Worm (Caenorhabditis elegans) whole organism, L1 larva: ENCODE data around the gene H43I07.4.

Experiments
- C16A3.4 ChIP-seq: fragments of 150-350 bp; optimal IDR thresholded peaks from 2 replicates; lab custom pipeline; 2014; ENCODE audit warnings: missing biosample characterization, missing genetic modification characterization
- ama-1 ChIP-seq: fragments of 150-350 bp; optimal IDR thresholded peaks from 2 replicates; lab custom pipeline; 2014
- blmp-1 ChIP-seq: fragments of 150-350 bp; optimal IDR thresholded peaks from 2 replicates; lab custom pipeline; 2014; ENCODE audit warnings: missing biosample characterization, missing genetic modification characterization
- ceh-63 ChIP-seq: fragments of 200-800 bp; sonication (Bioruptor generic); optimal IDR thresholded peaks from 2 replicates; lab custom pipeline; 2018; ENCODE audit warnings: mild to moderate bottlenecking, missing genetic modification characterization, missing compliant biosample characterization
- ceh-88 ChIP-seq: fragments of 200-800 bp; sonication (Bioruptor generic); IDR thresholded peaks from 2 replicates; pipeline ENCODE4 v1.3.6; 2022; ENCODE audit warnings: missing genetic modification characterization, missing compliant biosample characterization
- ces-1 ChIP-seq: fragments of 150-350 bp; optimal IDR thresholded peaks from 2 replicates; lab custom pipeline; 2014; ENCODE audit warnings: missing biosample characterization, missing genetic modification reagents, missing genetic modification characterization
- dpl-1 ChIP-seq, 3 experiments: fragments of 150-350 bp in 2 of 3; sonication (generic microtip) in 1 of 3; optimal IDR thresholded peaks; 2 replicates each; lab custom pipeline; 2014 to 2017; ENCODE audit warnings: missing biosample characterization in 3 of 3, missing genetic modification characterization in 3 of 3, missing genetic modification reagents in 3 of 3
- dsc-1 ChIP-seq: sonication (generic microtip); optimal IDR thresholded peaks from 2 replicates; lab custom pipeline; 2016; ENCODE audit warnings: mild to moderate bottlenecking, missing genetic modification characterization, missing compliant biosample characterization
- efl-1 ChIP-seq, 4 experiments: fragments of 150-350 bp; optimal IDR thresholded peaks in 3 of 4; peaks in 1 of 4; 1 replicate in 1 of 4; 2 replicates in 3 of 4; lab custom pipeline; 2014; ENCODE audit warnings: missing biosample characterization in 2 of 4, missing genetic modification characterization in 2 of 4, missing genetic modification reagents in 2 of 4
- efl-3 ChIP-seq: fragments of 200-800 bp; sonication (Bioruptor generic); optimal IDR thresholded peaks from 2 replicates; lab custom pipeline; 2018; ENCODE audit warnings: mild to moderate bottlenecking, missing genetic modification characterization, missing compliant biosample characterization
- egl-13 ChIP-seq: sonication (generic microtip); optimal IDR thresholded peaks from 2 replicates; lab custom pipeline; 2016; ENCODE audit warnings: missing genotype, missing genetic modification reagents, missing genetic modification characterization, missing compliant biosample characterization
- egl-27 ChIP-seq, 2 experiments: fragments of 150-350 bp in 1 of 2; sonication (generic microtip); optimal IDR thresholded peaks; 3 replicates each; lab custom pipeline; 2017 to 2018; ENCODE audit warnings: missing biosample characterization in 2 of 2, missing genetic modification characterization in 2 of 2, missing genetic modification reagents in 2 of 2
- fkh-10 ChIP-seq: sonication (generic microtip); optimal IDR thresholded peaks from 2 replicates; lab custom pipeline; 2017; ENCODE audit warnings: missing biosample characterization, missing genetic modification reagents, missing genetic modification characterization
- fkh-4 ChIP-seq: sonication (generic microtip); optimal IDR thresholded peaks from 2 replicates; lab custom pipeline; 2016; ENCODE audit warnings: missing compliant biosample characterization, missing genetic modification characterization, borderline replicate concordance
- fkh-8 ChIP-seq: sonication (generic microtip); optimal IDR thresholded peaks from 2 replicates; lab custom pipeline; 2016; ENCODE audit warnings: mild to moderate bottlenecking, missing genetic modification characterization, missing compliant biosample characterization
- hpl-2 ChIP-seq: fragments of 150-350 bp; optimal IDR thresholded peaks from 2 replicates; lab custom pipeline; 2014; ENCODE audit warnings: missing biosample characterization, missing genetic modification reagents, missing genetic modification characterization
- irx-1 ChIP-seq: sonication (generic microtip); optimal IDR thresholded peaks from 2 replicates; lab custom pipeline; 2016; ENCODE audit warnings: missing genetic modification characterization, missing compliant biosample characterization
- isw-1 ChIP-seq: fragments of 200-800 bp; sonication (Bioruptor generic); IDR thresholded peaks from 2 replicates; pipeline ENCODE4 v1.3.6; 2022; ENCODE audit warnings: missing genetic modification characterization, missing compliant biosample characterization
- lin-13 ChIP-seq: fragments of 150-350 bp; optimal IDR thresholded peaks from 2 replicates; lab custom pipeline; 2014; ENCODE audit warnings: missing biosample characterization, missing genetic modification reagents, missing genetic modification characterization
- lin-15B ChIP-seq: fragments of 150-350 bp; sonication (generic microtip); optimal IDR thresholded peaks from 3 replicates; lab custom pipeline; 2014; ENCODE audit warnings: missing biosample characterization, missing genetic modification characterization
- lin-35 ChIP-seq, 2 experiments: fragments of 150-350 bp; optimal IDR thresholded peaks; 2 replicates each; lab custom pipeline; 2014; ENCODE audit warnings: missing biosample characterization in 2 of 2, missing genetic modification characterization in 2 of 2, missing genetic modification reagents in 2 of 2
- lin-39 ChIP-seq: fragments of 150-350 bp; optimal IDR thresholded peaks from 2 replicates; lab custom pipeline; 2014; ENCODE audit warnings: missing biosample characterization, missing genetic modification reagents, missing genetic modification characterization
- lir-3 ChIP-seq: sonication (generic microtip); optimal IDR thresholded peaks from 2 replicates; lab custom pipeline; 2016; ENCODE audit warnings: mild to moderate bottlenecking, missing genetic modification characterization, moderate library complexity, missing compliant biosample characterization; ENCODE audit not compliant: poor library complexity
- lsy-2 ChIP-seq, 2 experiments: fragments of 150-350 bp; optimal IDR thresholded peaks; 2 replicates each; lab custom pipeline; 2014; ENCODE audit warnings: missing biosample characterization in 2 of 2, missing genetic modification characterization in 2 of 2
- mab-9 ChIP-seq: fragments of 200-800 bp; sonication (Bioruptor generic); IDR thresholded peaks from 2 replicates; pipeline ENCODE4 v1.3.6; 2022; ENCODE audit warnings: missing genetic modification reagents, missing genetic modification characterization, missing compliant biosample characterization
- mdl-1 ChIP-seq, 2 experiments: fragments of 150-350 bp; optimal IDR thresholded peaks; 2 replicates each; lab custom pipeline; 2014 to 2017; ENCODE audit warnings: missing biosample characterization in 2 of 2, missing genetic modification characterization in 2 of 2, inconsistent platforms in 1 of 2
- mep-1 ChIP-seq: fragments of 150-350 bp; optimal IDR thresholded peaks from 2 replicates; lab custom pipeline; 2014; ENCODE audit warnings: missing biosample characterization, missing genetic modification characterization
- nhr-11 ChIP-seq: fragments of 150-350 bp; optimal IDR thresholded peaks from 2 replicates; lab custom pipeline; 2014; ENCODE audit warnings: missing biosample characterization, missing genetic modification characterization
- nhr-19 ChIP-seq: fragments of 200-800 bp; sonication (Bioruptor generic); conservative IDR thresholded peaks from 2 replicates; pipeline ENCODE4 v1.3.6; 2022; ENCODE audit warnings: missing genetic modification characterization, missing compliant biosample characterization
- nhr-20 ChIP-seq: sonication (generic microtip); optimal IDR thresholded peaks from 2 replicates; lab custom pipeline; 2016; ENCODE audit warnings: mild to moderate bottlenecking, missing genetic modification characterization, missing compliant biosample characterization
- nhr-47 ChIP-seq: sonication (generic microtip); optimal IDR thresholded peaks from 2 replicates; lab custom pipeline; 2016; ENCODE audit warnings: mild to moderate bottlenecking, missing genetic modification characterization, moderate library complexity, missing compliant biosample characterization
- nhr-71 ChIP-seq: sonication (generic microtip); optimal IDR thresholded peaks from 2 replicates; lab custom pipeline; 2016; ENCODE audit warnings: mild to moderate bottlenecking, missing genetic modification characterization, moderate library complexity, missing compliant biosample characterization
- nhr-77 ChIP-seq: fragments of 150-350 bp; optimal IDR thresholded peaks from 2 replicates; lab custom pipeline; 2014; ENCODE audit warnings: missing biosample characterization, missing genetic modification characterization
- nhr-84 ChIP-seq: sonication (generic microtip); optimal IDR thresholded peaks from 2 replicates; lab custom pipeline; 2017; ENCODE audit warnings: missing biosample characterization, missing genetic modification characterization
- nhr-90 ChIP-seq: sonication (generic microtip); optimal IDR thresholded peaks from 2 replicates; lab custom pipeline; 2016; ENCODE audit warnings: mild to moderate bottlenecking, missing genetic modification characterization, missing compliant biosample characterization; ENCODE audit not compliant: poor library complexity
- pag-3 ChIP-seq: sonication (generic microtip); optimal IDR thresholded peaks from 2 replicates; lab custom pipeline; 2017; ENCODE audit warnings: missing genetic modification characterization, mild to moderate bottlenecking, missing compliant biosample characterization, antibody characterized with exemption, borderline replicate concordance; ENCODE audit not compliant: insufficient read depth
- skn-1 ChIP-seq: fragments of 150-350 bp; optimal IDR thresholded peaks from 2 replicates; lab custom pipeline; 2014; ENCODE audit warnings: missing biosample characterization, missing genetic modification characterization
- snu-23 ChIP-seq: sonication (generic microtip); optimal IDR thresholded peaks from 2 replicates; lab custom pipeline; 2016; ENCODE audit warnings: missing genetic modification characterization, missing compliant biosample characterization
- swsn-7 ChIP-seq: sonication (generic microtip); optimal IDR thresholded peaks from 2 replicates; lab custom pipeline; 2016; ENCODE audit warnings: missing genetic modification characterization, missing compliant biosample characterization
- tlp-1 ChIP-seq: fragments of 150-350 bp; optimal IDR thresholded peaks from 2 replicates; lab custom pipeline; 2014; ENCODE audit warnings: missing biosample characterization, missing genetic modification characterization
- unc-130 ChIP-seq: fragments of 150-350 bp; optimal IDR thresholded peaks from 2 replicates; lab custom pipeline; 2017; ENCODE audit warnings: missing biosample characterization, missing genetic modification characterization, inconsistent platforms
- unc-62 ChIP-seq: fragments of 150-350 bp; optimal IDR thresholded peaks from 2 replicates; lab custom pipeline; 2014; ENCODE audit warnings: missing biosample characterization, missing genetic modification reagents, missing genetic modification characterization
- unc-86 ChIP-seq: sonication (generic microtip); optimal IDR thresholded peaks from 2 replicates; lab custom pipeline; 2016; ENCODE audit warnings: missing genetic modification characterization, missing compliant biosample characterization
- unc-98 ChIP-seq: fragments of 200-800 bp; sonication (Bioruptor generic); IDR thresholded peaks from 2 replicates; pipeline ENCODE4 v1.3.6; 2022; ENCODE audit warnings: missing genetic modification characterization, missing compliant biosample characterization
- xbp-1 ChIP-seq: sonication (generic microtip); optimal IDR thresholded peaks from 2 replicates; lab custom pipeline; 2016; ENCODE audit warnings: missing genetic modification characterization, missing compliant biosample characterization
- ztf-11 ChIP-seq, 2 experiments: sonication (generic microtip); optimal IDR thresholded peaks; 2 replicates each; lab custom pipeline; 2016 to 2017; ENCODE audit warnings: missing genetic modification characterization in 2 of 2, missing biosample characterization in 1 of 2, missing compliant biosample characterization in 1 of 2
- ztf-4 ChIP-seq: fragments of 150-350 bp; optimal IDR thresholded peaks from 2 replicates; lab custom pipeline; 2014; ENCODE audit warnings: missing biosample characterization, missing genetic modification characterization

Gene H43I07.4

DNA sequence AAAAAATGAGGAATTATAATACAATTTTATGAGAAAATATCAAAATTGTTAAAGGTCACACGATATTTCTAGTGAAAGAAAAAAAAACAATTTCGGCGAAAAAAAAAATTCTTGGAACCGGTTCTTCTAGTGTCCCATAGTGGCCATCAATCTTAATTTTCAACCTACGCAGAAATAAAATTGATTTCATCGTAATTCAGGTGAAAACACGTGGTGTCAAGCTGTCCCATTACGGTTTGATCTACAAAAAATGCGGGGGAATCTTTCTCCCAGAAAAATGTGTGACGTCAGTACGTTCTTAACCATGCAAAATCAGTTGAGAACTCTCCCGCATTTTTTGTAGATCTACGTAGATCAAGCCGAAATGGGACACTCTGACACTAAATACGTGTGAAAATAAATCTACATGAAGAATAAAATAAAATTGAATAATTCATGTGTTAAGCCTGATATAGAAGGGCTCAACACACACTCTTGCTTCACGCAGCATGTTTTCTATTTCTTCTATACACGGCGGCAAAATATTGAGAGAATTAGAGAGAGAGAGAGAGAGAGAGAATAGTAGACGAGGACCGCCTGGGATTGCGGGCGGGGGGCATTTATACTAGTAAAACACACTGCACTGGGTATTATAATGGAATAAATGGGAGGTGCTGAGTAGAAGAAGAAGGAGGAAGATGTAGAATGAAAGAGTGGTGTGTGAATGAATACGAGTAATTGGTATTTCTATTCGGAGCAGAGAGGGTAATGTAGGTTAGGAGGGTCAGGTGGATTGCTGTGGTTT, 23.1 kb upstream of the H43I07.4 start (continued):
- no peak for TF ChIP-seq nhr-11 (tag; lab: Kevin White, UChicago)

DNA sequence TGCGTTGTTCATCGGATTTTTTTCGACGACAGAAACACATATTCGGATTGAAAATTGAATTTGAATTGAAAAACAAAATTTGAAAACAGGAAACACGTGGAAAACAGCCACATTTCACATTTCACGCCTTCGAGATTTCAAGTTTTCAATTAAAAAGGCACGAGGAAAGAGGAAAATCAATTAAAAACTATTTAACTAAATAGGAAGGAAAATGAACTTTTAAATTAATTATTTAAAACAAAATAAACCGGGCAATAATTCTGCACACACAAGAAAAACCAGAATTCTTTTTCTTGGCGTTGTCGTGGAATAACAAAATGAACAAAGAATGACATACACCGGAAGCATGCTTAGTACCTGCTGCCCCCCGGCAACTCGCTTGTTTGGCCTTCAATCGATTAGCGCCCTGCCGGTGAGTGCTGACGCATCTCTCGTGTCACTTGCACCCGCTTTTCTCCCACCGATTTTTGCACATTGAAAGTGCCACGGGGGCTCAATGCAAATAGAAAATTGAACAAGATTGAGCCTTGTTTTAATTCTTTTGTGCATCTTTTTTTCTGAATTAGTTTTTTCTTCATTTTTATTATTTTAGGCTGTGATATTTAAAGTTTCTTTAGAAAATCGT, 21.3 kb upstream of the H43I07.4 start, which contains the start of gene Y45G5AM.9:
TSS of gene Y45G5AM.9 (minus strand) at position 51 of the 625 bp plus-strand sequence.
- TF ChIP-seq ceh-88 (peak; percentile 34; the same call in 1 of the 2 replicates), unc-130 (tag; lab: Kevin White, UChicago) (peak; percentile 53), dpl-1 (GFP tag; optimal IDR thresholded peaks at IDR 0.05; lab: Kevin White, UChicago) (peak; percentile 76 to 83 (median 82)), fkh-4 (tag; lab: Kevin White, UChicago) (peak; percentile 45), snu-23 (GFP tag; lab: Kevin White, UChicago) (peak; percentile 87), nhr-11 (tag; lab: Kevin White, UChicago) (peak; percentile 9), egl-27 (tag; optimal IDR thresholded peaks at IDR 0.05; lab: Kevin White, UChicago) (no peak), nhr-20 (tag; lab: Kevin White, UChicago) (peak; percentile 82), nhr-84 (no peak), irx-1 (tag; lab: Kevin White, UChicago) (peak; percentile 73), tlp-1 (no peak), ztf-11 (tag; optimal IDR thresholded peaks at IDR 0.05; lab: Kevin White, UChicago) (peak in 1 of 2 experiments; percentile 36), ztf-4 (no peak), fkh-10 (GFP tag; lab: Kevin White, UChicago) (peak; percentile 55), pag-3 (tag; lab: Kevin White, UChicago) (peak; percentile 19), mdl-1 (tag; optimal IDR thresholded peaks at IDR 0.05; lab: Kevin White, UChicago) (peak in 1 of 2 experiments; percentile 77), xbp-1 (peak; percentile 82), hpl-2 (GFP tag; lab: Kevin White, UChicago) (peak; percentile 3), isw-1 (GFP tag; lab: Robert Waterston, UW) (peak; percentile 70), ceh-63 (no peak), nhr-19 (peak; percentile 77), dsc-1 (peak; percentile 84), nhr-90 (peak; percentile 87), C16A3.4 (tag; lab: Kevin White, UChicago) (peak; percentile 88), mab-9 (0 out of 2 replicates have a peak, but pooled peaks have one; percentile 26), unc-62 (GFP tag; lab: Kevin White, UChicago) (no peak), lin-39 (tag; lab: Kevin White, UChicago) (peak; percentile 29), nhr-77 (tag; lab: Kevin White, UChicago) (peak; percentile 83), lir-3 (no peak), lin-13 (peak; percentile 73), unc-86 (tag; lab: Kevin White, UChicago) (peak; percentile 79), ama-1 (no peak), lin-35 (GFP tag; optimal IDR thresholded peaks at IDR 0.05; lab: Kevin White, UChicago) (peak; percentile 85 to 89), fkh-8 (peak; percentile 86), nhr-71 (tag; lab: Kevin White, UChicago) (peak; percentile 90), nhr-47 (tag; lab: Kevin White, UChicago) (peak; percentile 89), swsn-7 (peak; percentile 82), efl-1 (optimal IDR thresholded peaks at IDR 0.05; lab: Kevin White, UChicago) (peak; percentile 83), efl-1 (GFP tag; optimal IDR thresholded peaks at IDR 0.05 in 1 of 2; lab: Kevin White, UChicago) (peak; percentile 75 to 98), unc-98 (GFP tag; lab: Robert Waterston, UW) (no peak), skn-1 (tag; lab: Kevin White, UChicago) (peak; percentile 67), ces-1 (GFP tag; lab: Kevin White, UChicago) (no peak), blmp-1 (tag; lab: Kevin White, UChicago) (peak; percentile 43), efl-3 (no peak), mep-1 (tag; lab: Kevin White, UChicago) (peak; percentile 80), lsy-2 (tag; optimal IDR thresholded peaks at IDR 0.05; lab: Kevin White, UChicago) (peak; percentile 87), egl-13 (tag; lab: Kevin White, UChicago) (peak; percentile 73), lin-15B (peak; percentile 14)
